Worm (Caenorhabditis elegans): Measurements from ENCODE around the gene lbp-4.

The lbp-4 gene

DNA sequence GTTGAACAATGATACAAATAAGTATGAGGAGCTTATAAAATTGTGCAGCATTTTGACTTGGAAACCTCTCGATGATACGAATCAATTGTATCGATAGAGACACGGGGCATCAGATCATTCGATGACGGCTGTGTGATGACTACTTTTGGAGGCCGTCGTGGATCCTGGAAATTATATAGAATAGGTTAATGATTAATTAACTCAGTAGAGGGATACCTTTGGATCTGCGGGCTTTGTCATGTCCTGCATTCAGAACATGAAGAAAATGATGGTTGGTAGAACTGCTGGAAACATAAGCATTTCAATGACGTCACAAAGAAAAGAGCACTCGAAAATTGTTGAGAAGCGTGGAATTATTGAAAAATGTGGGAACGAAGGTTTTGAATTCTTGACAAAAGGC lies 5.8 kb upstream of the lbp-4 start, which contains the start of gene ZK742.6 (continued):
- TF ChIP-seq egrh-3 (GFP tag; IDR thresholded peaks at IDR 0.05): no peak

DNA sequence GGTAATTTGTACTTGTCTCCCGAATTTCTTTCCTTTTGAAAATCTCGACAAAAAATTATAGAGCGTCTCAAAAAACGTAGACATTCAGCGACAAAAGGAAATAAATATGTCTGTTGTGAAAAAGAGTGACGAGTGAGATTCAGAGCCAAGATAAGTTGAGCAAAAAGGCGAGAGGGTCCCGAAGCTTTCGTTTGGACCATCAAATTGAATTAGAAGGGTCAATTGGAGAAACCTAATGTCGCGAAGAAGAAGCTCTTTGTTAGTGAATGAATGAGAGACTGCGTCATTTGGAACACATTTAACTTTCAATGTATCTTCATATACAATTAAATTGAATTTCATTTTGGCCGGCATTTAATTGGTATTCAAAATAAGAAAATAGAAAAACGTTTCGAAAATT lies 3.9 kb upstream of the lbp-4 start:
- no peak for TF ChIP-seq ztf-22 (GFP tag; optimal IDR thresholded peaks at IDR 0.05)
- TF ChIP-seq lin-54 (GFP tag; optimal IDR thresholded peaks at IDR 0.05): no peak
- TF ChIP-seq pha-4 (tag; optimal IDR thresholded peaks at IDR 0.05): no peak
- TF ChIP-seq Y79H2A.3 (GFP tag; conservative IDR thresholded peaks at IDR 0.05): no peak
- no peak for TF ChIP-seq F57C9.4 (tag; optimal IDR thresholded peaks at IDR 0.05)
- no peak for TF ChIP-seq dpff-1 (tag; optimal IDR thresholded peaks at IDR 0.05)
- TF ChIP-seq lsy-27 (tag; optimal IDR thresholded peaks at IDR 0.05; ENCODE audit: borderline replicate concordance, insufficient read depth): no peak
- no peak for TF ChIP-seq mcd-1 (GFP tag; IDR thresholded peaks at IDR 0.05)
- no peak for TF ChIP-seq dpl-1 (GFP tag; optimal IDR thresholded peaks at IDR 0.05)
- no peak for TF ChIP-seq C17E4.6 (GFP tag; IDR thresholded peaks at IDR 0.05)
- TF ChIP-seq F33H1.4 (GFP tag; IDR thresholded peaks at IDR 0.05): no peak
- no peak for TF ChIP-seq B0261.1 (tag; optimal IDR thresholded peaks at IDR 0.05)
- no peak for TF ChIP-seq tlf-1 (GFP tag; optimal IDR thresholded peaks at IDR 0.05)

DNA sequence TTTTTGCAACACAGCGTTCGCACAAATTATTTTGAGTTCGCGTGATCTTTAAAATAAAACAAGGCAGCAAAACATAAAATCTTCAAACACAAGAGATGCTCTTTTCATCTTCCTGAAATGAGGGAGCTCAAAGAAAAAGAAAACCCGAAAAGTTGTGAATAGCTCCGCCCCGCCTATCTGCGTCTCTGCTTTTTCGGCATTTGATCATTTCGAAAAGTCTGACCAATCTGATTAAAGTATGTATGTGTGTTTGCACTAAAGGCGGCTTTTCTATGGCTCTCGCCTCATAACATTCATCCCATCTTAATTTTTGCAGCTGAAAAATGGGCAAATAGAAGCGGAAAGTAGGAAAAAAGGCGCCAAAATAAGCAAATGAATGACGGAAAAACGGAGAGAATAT lies 793 bp upstream of the lbp-4 start:
- TF ChIP-seq ceh-79 (tag; optimal IDR thresholded peaks at IDR 0.05): no peak

DNA sequence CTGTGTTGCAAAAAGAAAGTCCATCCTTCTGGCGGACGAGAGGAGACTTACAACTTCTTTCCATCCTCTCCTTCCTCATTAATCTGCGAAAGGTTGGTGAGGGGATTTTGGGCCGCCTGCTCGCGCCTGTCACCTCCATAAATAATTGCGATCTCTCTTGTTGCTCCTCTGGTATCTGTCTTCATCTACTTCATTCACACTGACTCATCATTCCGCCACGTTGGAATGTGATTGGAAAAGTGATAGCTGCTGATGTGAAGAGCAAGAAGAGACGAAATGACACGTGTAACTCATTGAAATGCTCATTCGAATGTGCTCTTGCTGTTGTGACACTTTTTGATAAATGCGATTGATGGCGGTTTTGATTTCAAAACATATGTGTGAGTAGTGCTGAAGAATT lies 2.3 kb downstream of the lbp-4 start:
- TF ChIP-seq K11D2.4 (GFP tag; IDR thresholded peaks at IDR 0.05) (no peak), nhr-179 (tag; optimal IDR thresholded peaks at IDR 0.05) (no peak), F33H1.4 (GFP tag; IDR thresholded peaks at IDR 0.05) (no peak), efl-1 (GFP tag; optimal IDR thresholded peaks at IDR 0.05) (no peak), zfh-2 (GFP tag; conservative IDR thresholded peaks at IDR 0.05) (no peak), attf-5 (GFP tag; optimal IDR thresholded peaks at IDR 0.05) (no peak), dox-1 (GFP tag; IDR thresholded peaks at IDR 0.05) (no peak), madf-8 (GFP tag; conservative IDR thresholded peaks at IDR 0.05) (no peak), akir-1 (GFP tag; optimal IDR thresholded peaks at IDR 0.05) (no peak), F49E8.2 (tag; optimal IDR thresholded peaks at IDR 0.05; ENCODE audit: insufficient read depth) (no peak), athp-1 (tag; optimal IDR thresholded peaks at IDR 0.05) (no peak), rcor-1 (GFP tag; IDR thresholded peaks at IDR 0.05) (no peak), dpff-1 (tag; optimal IDR thresholded peaks at IDR 0.05) (no peak), Y79H2A.3 (GFP tag; conservative IDR thresholded peaks at IDR 0.05) (no peak)

DNA sequence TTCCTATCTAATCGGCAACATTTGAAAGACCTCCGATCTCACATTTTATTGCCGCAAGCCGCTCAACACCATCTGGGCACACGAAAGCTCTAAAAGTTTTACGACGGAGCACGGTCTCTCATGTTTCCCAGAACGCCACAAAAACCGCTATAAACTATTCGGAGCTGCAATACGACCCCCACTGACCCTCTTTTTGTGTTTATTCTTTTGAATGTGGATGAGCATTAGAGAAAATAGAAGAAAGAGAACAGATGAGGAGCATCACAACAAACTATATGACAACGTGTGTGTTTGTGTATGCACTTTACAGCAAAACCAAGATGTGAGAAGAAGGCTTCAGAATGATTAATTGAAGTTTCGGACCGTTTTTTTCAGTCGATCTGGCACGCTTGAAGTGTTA lies 3.8 kb downstream of the lbp-4 start:
- TF ChIP-seq lin-40 (tag; optimal IDR thresholded peaks at IDR 0.05) (no peak), akir-1 (GFP tag; optimal IDR thresholded peaks at IDR 0.05) (no peak)

DNA sequence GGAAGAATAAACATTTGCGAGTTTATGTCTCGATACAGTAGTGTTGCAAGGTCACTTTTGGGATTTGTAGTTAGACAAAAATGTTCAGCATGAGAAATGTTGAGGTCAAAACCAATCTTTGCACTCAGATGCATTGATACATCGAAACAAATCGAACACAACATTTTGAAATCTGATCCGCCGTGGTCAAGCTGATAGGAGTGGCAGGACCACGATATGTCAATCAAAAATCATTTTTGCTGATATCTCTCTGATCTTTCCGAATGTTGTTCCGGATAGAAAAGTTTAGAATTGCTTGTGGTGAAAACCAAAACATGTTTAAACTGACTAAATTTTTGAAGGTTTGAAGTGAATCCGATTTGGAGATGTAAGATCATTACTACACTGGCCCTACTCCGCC lies 5.5 kb downstream of the lbp-4 start:
- TF ChIP-seq lsy-27 (tag; optimal IDR thresholded peaks at IDR 0.05; ENCODE audit: borderline replicate concordance, insufficient read depth) (no peak), B0035.1 (tag; optimal IDR thresholded peaks at IDR 0.05) (no peak), Y53G8AR.9 (GFP tag; conservative IDR thresholded peaks at IDR 0.05) (no peak), hlh-12 (tag; optimal IDR thresholded peaks at IDR 0.05) (no peak), F52B5.7 (tag; optimal IDR thresholded peaks at IDR 0.05) (no peak), ztf-22 (GFP tag; optimal IDR thresholded peaks at IDR 0.05) (no peak), pha-4 (tag; optimal IDR thresholded peaks at IDR 0.05) (no peak), T07F8.4 (tag; optimal IDR thresholded peaks at IDR 0.05) (no peak), cebp-1 (GFP tag; IDR thresholded peaks at IDR 0.05) (no peak), cebp-1 (tag; optimal IDR thresholded peaks at IDR 0.05) (no peak), egl-44 (GFP tag; IDR thresholded peaks at IDR 0.05) (no peak), K12H6.12 (tag; optimal IDR thresholded peaks at IDR 0.05) (no peak), dox-1 (GFP tag; IDR thresholded peaks at IDR 0.05) (no peak)

Measured in whole organism, young adult.